Worm (Caenorhabditis elegans): ENCODE measurements around the gene cey-1.

DNA sequence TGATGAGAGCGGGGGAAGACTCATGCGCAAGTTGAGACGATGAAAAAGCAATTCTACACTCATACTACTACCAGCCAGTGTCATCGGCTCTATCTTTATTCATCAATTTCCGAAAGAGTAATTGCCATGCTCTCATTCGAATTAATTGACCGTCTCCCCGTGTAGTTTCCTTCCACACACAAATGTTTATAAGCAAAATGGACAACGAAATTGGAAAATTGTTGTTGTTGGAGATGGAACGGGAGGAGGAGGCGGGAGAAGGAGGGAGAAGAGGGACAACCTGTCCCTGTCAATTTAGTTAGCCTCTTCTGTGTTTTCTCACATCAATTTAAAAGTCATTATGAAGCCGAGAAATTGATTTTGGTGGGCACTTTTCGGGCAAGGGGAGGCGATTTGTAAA lies 31.6 kb upstream of the cey-1 start:
- no peak for TF ChIP-seq ceh-39 (tag; optimal IDR thresholded peaks at IDR 0.05)
- no peak for TF ChIP-seq nhr-12 (tag; optimal IDR thresholded peaks at IDR 0.05)
- no peak for TF ChIP-seq mls-2 (tag; optimal IDR thresholded peaks at IDR 0.05)
- TF ChIP-seq lsy-2 (tag; optimal IDR thresholded peaks at IDR 0.05): no peak
- TF ChIP-seq bed-3 (GFP tag; optimal IDR thresholded peaks at IDR 0.05): no peak
- TF ChIP-seq M03D4.4 (tag; optimal IDR thresholded peaks at IDR 0.05): no peak
- TF ChIP-seq zip-8 (tag; optimal IDR thresholded peaks at IDR 0.05): no peak
- no peak for TF ChIP-seq nhr-76 (tag; optimal IDR thresholded peaks at IDR 0.05)
- TF ChIP-seq sptf-1 (tag; optimal IDR thresholded peaks at IDR 0.05): peak; percentile 19
- TF ChIP-seq ces-1 (GFP tag; optimal IDR thresholded peaks at IDR 0.05): peak; percentile 63
- TF ChIP-seq cnd-1 (tag; optimal IDR thresholded peaks at IDR 0.05): no peak
- TF ChIP-seq unc-62 (GFP tag; optimal IDR thresholded peaks at IDR 0.05): no peak
- no peak for TF ChIP-seq ceh-83 (GFP tag; optimal IDR thresholded peaks at IDR 0.05)
